Fruit fly (Drosophila melanogaster) whole organism, embryonic: ENCODE data around the gene Trmt6.

ENCODE experiments used
- B-H2 ChIP-seq: fragments of 200-800 bp; sonication (Bioruptor generic); optimal IDR thresholded peaks from 2 replicates; lab custom pipeline; 2018; ENCODE audit warnings: missing biosample characterization, mild to moderate bottlenecking, missing genetic modification characterization
- BEAF-32 ChIP-seq: fragments of 200-800 bp; sonication (Bioruptor generic); optimal IDR thresholded peaks from 3 replicates; lab custom pipeline; 2017; ENCODE audit warnings: missing biosample characterization, missing genetic modification characterization, mild to moderate bottlenecking, moderate library complexity, missing genetic modification reagents
- BtbVII ChIP-seq: fragments of 200-800 bp; sonication (Bioruptor generic); optimal IDR thresholded peaks from 3 replicates; lab custom pipeline; 2017; ENCODE audit warnings: missing biosample characterization, mild to moderate bottlenecking, missing genetic modification characterization
- CG10274 ChIP-seq: fragments of 200-800 bp; sonication (Bioruptor generic); optimal IDR thresholded peaks from 3 replicates; lab custom pipeline; 2017; ENCODE audit warnings: missing biosample characterization, mild to moderate bottlenecking, missing genetic modification characterization
- CG10979 ChIP-seq: fragments of 200-800 bp; sonication (Bioruptor generic); optimal IDR thresholded peaks from 2 replicates; lab custom pipeline; 2018; ENCODE audit warnings: missing biosample characterization, mild to moderate bottlenecking, missing genetic modification characterization, moderate library complexity
- CG12769 ChIP-seq: fragments of 200-800 bp; sonication (Bioruptor generic); optimal IDR thresholded peaks from 2 replicates; lab custom pipeline; 2019; ENCODE audit warnings: missing biosample characterization, mild to moderate bottlenecking, missing genetic modification characterization, moderate library complexity
- CG13296 ChIP-seq: fragments of 200-800 bp; sonication (Bioruptor generic); optimal IDR thresholded peaks from 3 replicates; lab custom pipeline; 2018; ENCODE audit warnings: missing biosample characterization, mild to moderate bottlenecking, missing genetic modification characterization
- CG15601 ChIP-seq: fragments of 200-800 bp; sonication (Bioruptor generic); optimal IDR thresholded peaks from 3 replicates; lab custom pipeline; 2019; ENCODE audit warnings: missing biosample characterization, mild to moderate bottlenecking, missing genetic modification characterization, moderate library complexity
- CG1647 ChIP-seq: fragments of 200-800 bp; sonication (Bioruptor generic); optimal IDR thresholded peaks from 3 replicates; lab custom pipeline; 2016; ENCODE audit warnings: missing biosample characterization, missing genetic modification characterization
- CG17359 ChIP-seq: fragments of 200-800 bp; sonication (Bioruptor generic); optimal IDR thresholded peaks from 3 replicates; lab custom pipeline; 2018; ENCODE audit warnings: missing biosample characterization, mild to moderate bottlenecking, missing genetic modification characterization, moderate library complexity
- CG17802 ChIP-seq: fragments of 200-800 bp; sonication (Bioruptor generic); optimal IDR thresholded peaks from 2 replicates; lab custom pipeline; 2018; ENCODE audit warnings: missing biosample characterization, mild to moderate bottlenecking, missing genetic modification characterization, moderate library complexity
- CG18599 ChIP-seq: fragments of 200-800 bp; sonication (Bioruptor generic); optimal IDR thresholded peaks from 3 replicates; lab custom pipeline; 2017; ENCODE audit warnings: missing biosample characterization, missing genetic modification characterization, mild to moderate bottlenecking, moderate library complexity, missing genetic modification reagents
- CG2116 ChIP-seq: fragments of 200-800 bp; sonication (Bioruptor generic); optimal IDR thresholded peaks from 3 replicates; lab custom pipeline; 2018; ENCODE audit warnings: missing biosample characterization, mild to moderate bottlenecking, missing genetic modification characterization
- CG2889 ChIP-seq: fragments of 200-800 bp; sonication (Bioruptor generic); IDR thresholded peaks from 3 replicates; pipeline ENCODE4 v1.3.6; 2022; ENCODE audit warnings: missing biosample characterization, missing genetic modification characterization
- CG3407 ChIP-seq: fragments of 200-800 bp; sonication (Bioruptor generic); optimal IDR thresholded peaks from 2 replicates; lab custom pipeline; 2018; ENCODE audit warnings: missing biosample characterization, mild to moderate bottlenecking, missing genetic modification characterization
- CG3726 ChIP-seq: fragments of 200-800 bp; sonication (Bioruptor generic); IDR thresholded peaks from 3 replicates; pipeline ENCODE4, ENCODE4 v1.3.6; 2022; ENCODE audit warnings: missing biosample characterization, missing genetic modification characterization
- CG4424 ChIP-seq: fragments of 200-800 bp; sonication (Bioruptor generic); optimal IDR thresholded peaks from 3 replicates; lab custom pipeline; 2016; ENCODE audit warnings: missing biosample characterization, missing genetic modification characterization
- CG5180 ChIP-seq: fragments of 200-800 bp; sonication (Bioruptor generic); optimal IDR thresholded peaks from 3 replicates; lab custom pipeline; 2017; ENCODE audit warnings: missing biosample characterization, missing genetic modification characterization, mild to moderate bottlenecking, moderate library complexity, missing genetic modification reagents
- CG6175 ChIP-seq: fragments of 200-800 bp; sonication (Bioruptor generic); IDR thresholded peaks from 3 replicates; pipeline ENCODE4 v1.3.6; 2022; ENCODE audit warnings: missing biosample characterization, missing genetic modification characterization
- CG7745 ChIP-seq: fragments of 200-800 bp; sonication (Bioruptor generic); optimal IDR thresholded peaks from 2 replicates; lab custom pipeline; 2018; ENCODE audit warnings: missing biosample characterization, mild to moderate bottlenecking, missing genetic modification characterization, moderate library complexity
- CG8089 ChIP-seq: fragments of 200-800 bp; sonication (Bioruptor generic); optimal IDR thresholded peaks from 3 replicates; lab custom pipeline; 2016; ENCODE audit warnings: missing biosample characterization, missing genetic modification characterization
- CG8924 ChIP-seq: fragments of 200-800 bp; optimal IDR thresholded peaks from 3 replicates; lab custom pipeline; 2019; ENCODE audit warnings: missing biosample characterization, mild to moderate bottlenecking, missing genetic modification characterization, moderate library complexity
- CG9437 ChIP-seq: fragments of 200-800 bp; sonication (Bioruptor generic); optimal IDR thresholded peaks from 2 replicates; lab custom pipeline; 2018; ENCODE audit warnings: missing biosample characterization, mild to moderate bottlenecking, missing genetic modification characterization
- CTCF ChIP-seq: fragments of 200-800 bp; sonication (Bioruptor generic); optimal IDR thresholded peaks from 2 replicates; lab custom pipeline; 2017; ENCODE audit warnings: missing biosample characterization, mild to moderate bottlenecking, missing genetic modification characterization, moderate library complexity
- Camta ChIP-seq: fragments of 200-800 bp; sonication (Bioruptor generic); optimal IDR thresholded peaks from 2 replicates; lab custom pipeline; 2016; ENCODE audit warnings: missing biosample characterization, missing genetic modification characterization
- D ChIP-seq, 2 experiments: fragments of 200-800 bp in 1 of 2; fragments of >200 bp in 1 of 2; sonication (Bioruptor generic) in 1 of 2; optimal IDR thresholded peaks; 2 replicates in 1 of 2; 3 replicates in 1 of 2; lab custom pipeline; 2017; ENCODE audit warnings: mild to moderate bottlenecking in 1 of 2, missing biosample characterization in 1 of 2, missing genetic modification characterization in 1 of 2, missing genetic modification reagents in 1 of 2
- Hr78 ChIP-seq, 2 experiments: fragments of 200-800 bp in 1 of 2; fragments of >200 bp in 1 of 2; sonication (Bioruptor generic) in 1 of 2; optimal IDR thresholded peaks; 2 replicates each; lab custom pipeline; 2017 to 2019; ENCODE audit warnings: missing biosample characterization in 2 of 2, missing genetic modification characterization in 2 of 2, mild to moderate bottlenecking in 1 of 2, moderate library complexity in 1 of 2
- Max ChIP-seq: fragments of 200-800 bp; sonication (Bioruptor generic); optimal IDR thresholded peaks from 2 replicates; lab custom pipeline; 2016; ENCODE audit warnings: missing biosample characterization, mild to moderate bottlenecking, missing genetic modification characterization
- Six4 ChIP-seq: fragments of 200-800 bp; sonication (Bioruptor generic); optimal IDR thresholded peaks from 2 replicates; lab custom pipeline; 2016; ENCODE audit warnings: missing biosample characterization, missing genetic modification characterization
- Tbp ChIP-seq: fragments of >200 bp; optimal IDR thresholded peaks from 2 replicates; lab custom pipeline; 2018; ENCODE audit warnings: missing biosample characterization, missing genetic modification characterization
- Usf ChIP-seq: fragments of 200-800 bp; sonication (Bioruptor generic); optimal IDR thresholded peaks from 2 replicates; lab custom pipeline; 2017; ENCODE audit warnings: missing genotype, missing biosample characterization, missing genetic modification characterization
- Vsx1 ChIP-seq: fragments of 200-800 bp; sonication (Bioruptor generic); optimal IDR thresholded peaks from 2 replicates; lab custom pipeline; 2017; ENCODE audit warnings: missing biosample characterization, mild to moderate bottlenecking, missing genetic modification characterization, missing genetic modification reagents
- Xbp1 ChIP-seq: fragments of 200-800 bp; sonication (Bioruptor generic); optimal IDR thresholded peaks from 3 replicates; lab custom pipeline; 2016; ENCODE audit warnings: missing biosample characterization, mild to moderate bottlenecking, missing genetic modification characterization
- ab ChIP-seq: fragments of 200-800 bp; sonication (Bioruptor generic); optimal IDR thresholded peaks from 2 replicates; lab custom pipeline; 2016; ENCODE audit warnings: missing biosample characterization, missing genetic modification characterization
- ap ChIP-seq: fragments of 200-800 bp; sonication (Bioruptor generic); IDR thresholded peaks from 2 replicates; pipeline ENCODE4 v1.3.6; 2022; ENCODE audit warnings: missing biosample characterization, missing genetic modification characterization
- ara ChIP-seq: fragments of 200-800 bp; sonication (Bioruptor generic); IDR thresholded peaks from 2 replicates; pipeline ENCODE4 v1.3.6; 2022; ENCODE audit warnings: missing biosample characterization, missing genetic modification characterization
- cad ChIP-seq: fragments of >200 bp; optimal IDR thresholded peaks from 2 replicates; lab custom pipeline; 2017; ENCODE audit warnings: missing biosample characterization, missing genetic modification characterization
- crol ChIP-seq: fragments of 200-800 bp; sonication (Bioruptor generic); IDR thresholded peaks from 2 replicates; pipeline ENCODE4 v1.3.6; 2022; ENCODE audit warnings: missing biosample characterization, missing genetic modification characterization
- da ChIP-seq: fragments of 200-800 bp; sonication (Bioruptor generic); optimal IDR thresholded peaks from 2 replicates; lab custom pipeline; 2016; ENCODE audit warnings: missing biosample characterization, missing genetic modification characterization
- ftz-f1 ChIP-seq: fragments of 200-800 bp; sonication (Bioruptor generic); optimal IDR thresholded peaks from 2 replicates; lab custom pipeline; 2016; ENCODE audit warnings: missing biosample characterization, missing genetic modification characterization
- insv ChIP-seq, 2 experiments: fragments of 200-800 bp; sonication (Bioruptor generic); optimal IDR thresholded peaks; 3 replicates each; lab custom pipeline; 2016 to 2018; ENCODE audit warnings: missing biosample characterization in 2 of 2, missing genetic modification characterization in 2 of 2
- inv ChIP-seq: fragments of 200-800 bp; sonication (Bioruptor generic); IDR thresholded peaks from 2 replicates; pipeline ENCODE4 v1.3.6; 2022; ENCODE audit warnings: missing biosample characterization, missing genetic modification characterization; ENCODE audit not compliant: partially characterized antibody
- ken ChIP-seq: fragments of 200-800 bp; sonication (Bioruptor generic); IDR thresholded peaks from 3 replicates; pipeline ENCODE4 v1.3.6; 2022; ENCODE audit warnings: missing biosample characterization, missing genetic modification characterization
- nau ChIP-seq: fragments of 200-800 bp; sonication (Bioruptor generic); optimal IDR thresholded peaks from 3 replicates; lab custom pipeline; 2017; ENCODE audit warnings: missing biosample characterization, mild to moderate bottlenecking, missing genetic modification characterization, missing genetic modification reagents
- sr ChIP-seq: fragments of 200-800 bp; sonication (Bioruptor generic); IDR thresholded peaks from 3 replicates; pipeline ENCODE4 v1.3.6; 2022; ENCODE audit warnings: missing biosample characterization, missing genetic modification characterization
- yki ChIP-seq: fragments of >200 bp; optimal IDR thresholded peaks from 3 replicates; lab custom pipeline; 2018
- zfh2 ChIP-seq: fragments of 200-800 bp; sonication (Bioruptor generic); optimal IDR thresholded peaks from 2 replicates; lab custom pipeline; 2016; ENCODE audit warnings: missing biosample characterization, missing genetic modification characterization

The Trmt6 gene

dm6 chr2L:6610683-6611373 lies 48.7 kb upstream of the Trmt6 start, which contains the start of gene CG11050 (continued):
- TF ChIP-seq Six4 (GFP tag; lab: Kevin White, UChicago): peak; percentile 62
- TF ChIP-seq sr: peak; percentile 30; the same call in 1 of the 3 replicates
- peak; percentile 23 for TF ChIP-seq Vsx1 (GFP tag; lab: Kevin White, UChicago)
- peak; percentile 72 for TF ChIP-seq CG15601 (tag; lab: Kevin White, UChicago)
- peak; percentile 52 for TF ChIP-seq BEAF-32 (GFP tag; lab: Kevin White, UChicago)
- TF ChIP-seq CG8924: peak; percentile 59
- peak; percentile 3 for TF ChIP-seq Usf (GFP tag; lab: Kevin White, UChicago)
- 0 out of 3 replicates have a peak, but pooled peaks have one; percentile 17 for TF ChIP-seq CG3726 (GFP tag; lab: Robert Waterston, UW)
- TF ChIP-seq yki (lab: Kevin White, UChicago): no peak

dm6 chr2L:6601018-6601505 lies 39.0 kb upstream of the Trmt6 start, which contains the start of gene Dpp10:
TSS of gene Dpp10 (minus strand) at chr2L:6601068.
- TF ChIP-seq CG17802 (tag; lab: Kevin White, UChicago): peak; percentile 3
- peak; percentile 89 for TF ChIP-seq ap (GFP tag; lab: Robert Waterston, UW)
- no peak for TF ChIP-seq CG10979 (tag; lab: Kevin White, UChicago)
- peak; percentile 80 for TF ChIP-seq nau
- peak; percentile 91 for TF ChIP-seq BtbVII (GFP tag; lab: Kevin White, UChicago)
- no peak for TF ChIP-seq CTCF (GFP tag; lab: Kevin White, UChicago)
- TF ChIP-seq cad: no peak
- peak; percentile 70 for TF ChIP-seq CG10274 (GFP tag; lab: Kevin White, UChicago)
- peak; percentile 93 for TF ChIP-seq zfh2 (GFP tag; lab: Kevin White, UChicago)
- peak; percentile 74 for TF ChIP-seq CG5180 (GFP tag; lab: Kevin White, UChicago)
- TF ChIP-seq CG1647: peak; percentile 83
- TF ChIP-seq CG3407 (GFP tag; lab: Kevin White, UChicago): peak; percentile 69
- peak; percentile 87 for TF ChIP-seq Xbp1 (GFP tag; lab: Kevin White, UChicago)
- peak; percentile 77 for TF ChIP-seq ara
- TF ChIP-seq D (optimal IDR thresholded peaks at IDR 0.05; lab: Kevin White, UChicago): no peak
- peak; percentile 42 for TF ChIP-seq D (GFP tag; optimal IDR thresholded peaks at IDR 0.05; lab: Kevin White, UChicago)
- TF ChIP-seq inv (GFP tag; lab: Robert Waterston, UW): no peak; the same call in 1 of the 2 replicates
- TF ChIP-seq CG4424 (GFP tag; lab: Kevin White, UChicago): peak; percentile 73
- peak; percentile 96 for TF ChIP-seq CG2889 (GFP tag; lab: Robert Waterston, UW)
- TF ChIP-seq Tbp: no peak
- peak; percentile 50 for TF ChIP-seq Camta (GFP tag; lab: Kevin White, UChicago)
- peak; percentile 32 for TF ChIP-seq CG15601 (tag; lab: Kevin White, UChicago)
- peak; percentile 98 for TF ChIP-seq CG18599 (GFP tag; lab: Kevin White, UChicago)
- TF ChIP-seq CG12769: peak; percentile 94
- TF ChIP-seq insv (GFP tag; optimal IDR thresholded peaks at IDR 0.05; lab: Kevin White, UChicago): peak in 1 of 2 experiments; percentile 41
- peak; percentile 94 for TF ChIP-seq CG6175 (GFP tag; lab: Robert Waterston, UW)
- TF ChIP-seq CG17359 (tag; lab: Kevin White, UChicago): peak; percentile 89
- TF ChIP-seq Max (GFP tag; lab: Kevin White, UChicago): peak; percentile 83
- peak; percentile 94 for TF ChIP-seq B-H2 (GFP tag; lab: Kevin White, UChicago)
- peak; percentile 71 for TF ChIP-seq CG8089
- peak; percentile 39 for TF ChIP-seq CG2116 (GFP tag; lab: Kevin White, UChicago)
- TF ChIP-seq CG9437 (GFP tag; lab: Kevin White, UChicago): peak; percentile 82
- peak; percentile 69 for TF ChIP-seq ab (GFP tag; lab: Kevin White, UChicago)
- TF ChIP-seq Hr78 (GFP tag; optimal IDR thresholded peaks at IDR 0.05; lab: Kevin White, UChicago): no peak
- TF ChIP-seq crol (GFP tag; lab: Robert Waterston, UW): no peak
- peak; percentile 94 for TF ChIP-seq CG13296 (GFP tag; lab: Kevin White, UChicago)
- peak; percentile 65; the same call in 1 of the 3 replicates for TF ChIP-seq sr
- TF ChIP-seq CG7745 (tag; lab: Kevin White, UChicago): no peak
- peak; percentile 93 for TF ChIP-seq ken (GFP tag; lab: Robert Waterston, UW)
- no peak for TF ChIP-seq da
- TF ChIP-seq ftz-f1 (GFP tag; lab: Kevin White, UChicago): peak; percentile 25
